Worm (Caenorhabditis elegans) whole organism, midembryonic: ENCODE results near the gene ZK856.16.

Experiments
- T22C8.4 ChIP-seq: fragments of 200-800 bp; sonication (Bioruptor generic); IDR thresholded peaks from 2 replicates; pipeline ENCODE4 v1.3.6; 2022; ENCODE audit warnings: missing genetic modification characterization, missing compliant biosample characterization
- flt-1 ChIP-seq: fragments of 200-800 bp; sonication (Bioruptor generic); IDR thresholded peaks from 2 replicates; pipeline ENCODE4 v1.3.6; 2022; ENCODE audit warnings: missing genetic modification characterization, missing compliant biosample characterization
- ref-1 ChIP-seq: fragments of 200-800 bp; sonication (Bioruptor generic); conservative IDR thresholded peaks from 2 replicates; pipeline ENCODE4 v1.3.6; 2022; ENCODE audit warnings: missing genetic modification reagents, missing genetic modification characterization, missing compliant biosample characterization
- tab-1 ChIP-seq: fragments of 200-800 bp; sonication (Bioruptor generic); IDR thresholded peaks from 2 replicates; pipeline ENCODE4 v1.3.6; 2022; ENCODE audit warnings: missing genetic modification characterization, missing compliant biosample characterization
- ztf-23 ChIP-seq: fragments of 200-800 bp; sonication (Bioruptor generic); IDR thresholded peaks from 2 replicates; pipeline ENCODE4 v1.3.6; 2022; ENCODE audit warnings: missing genetic modification reagents, missing genetic modification characterization, missing compliant biosample characterization
- ztf-29 ChIP-seq: fragments of 200-800 bp; sonication (Bioruptor generic); IDR thresholded peaks from 2 replicates; pipeline ENCODE4 v1.3.6; 2022; ENCODE audit warnings: missing genetic modification reagents, missing genetic modification characterization, missing compliant biosample characterization

ce11 chrV:10158528-10158927 lies 46.9 kb downstream of the ZK856.16 start, which contains the start of gene srsx-30:
- TF ChIP-seq tab-1 (GFP tag; lab: Robert Waterston, UW) (no peak), flt-1 (GFP tag; lab: Robert Waterston, UW) (no peak), T22C8.4 (GFP tag; lab: Robert Waterston, UW) (no peak), ztf-23 (GFP tag; lab: Robert Waterston, UW) (no peak), ztf-29 (GFP tag; lab: Robert Waterston, UW) (no peak), ref-1 (GFP tag; lab: Robert Waterston, UW) (no peak)
